Worm (Caenorhabditis elegans) whole organism, L2 larva: ENCODE data around the gene dgn-1.

Source experiments
- C34F6.9 ChIP-seq: fragments of 150-350 bp; optimal IDR thresholded peaks from 2 replicates; lab custom pipeline; 2014; ENCODE audit warnings: missing biosample characterization, missing genetic modification characterization
- F13H6.1 ChIP-seq: sonication (generic microtip); optimal IDR thresholded peaks from 2 replicates; lab custom pipeline; 2016; ENCODE audit warnings: missing genetic modification characterization, missing compliant biosample characterization
- R02D3.7 ChIP-seq: fragments of 150-350 bp; optimal IDR thresholded peaks from 2 replicates; lab custom pipeline; 2014; ENCODE audit warnings: missing biosample characterization, missing genetic modification characterization
- Y55F3AM.14 ChIP-seq: fragments of 200-800 bp; sonication (Bioruptor generic); optimal IDR thresholded peaks from 2 replicates; lab custom pipeline; 2018; ENCODE audit warnings: mild to moderate bottlenecking, missing genetic modification characterization, missing compliant biosample characterization
- aly-2 ChIP-seq: fragments of 150-350 bp; optimal IDR thresholded peaks from 2 replicates; lab custom pipeline; 2014; ENCODE audit warnings: missing biosample characterization, missing genetic modification characterization
- ama-1 ChIP-seq: fragments of 150-350 bp; optimal IDR thresholded peaks from 2 replicates; lab custom pipeline; 2018; ENCODE audit warnings: inconsistent platforms
- blmp-1 ChIP-seq: sonication (generic microtip); optimal IDR thresholded peaks from 2 replicates; lab custom pipeline; 2017; ENCODE audit warnings: missing genetic modification characterization, mild to moderate bottlenecking, missing compliant biosample characterization, antibody characterized with exemption, moderate library complexity; ENCODE audit not compliant: insufficient read depth
- crh-2 ChIP-seq: sonication (generic microtip); optimal IDR thresholded peaks from 2 replicates; lab custom pipeline; 2017; ENCODE audit warnings: missing biosample characterization, missing genetic modification characterization
- dmd-4 ChIP-seq: sonication (generic microtip); optimal IDR thresholded peaks from 2 replicates; lab custom pipeline; 2017; ENCODE audit warnings: missing biosample characterization, missing genetic modification characterization
- egl-27 ChIP-seq: sonication (generic microtip); optimal IDR thresholded peaks from 3 replicates; lab custom pipeline; 2017; ENCODE audit warnings: missing biosample characterization, missing genetic modification reagents, missing genetic modification characterization
- elt-1 ChIP-seq: fragments of 150-350 bp; optimal IDR thresholded peaks from 2 replicates; lab custom pipeline; 2014; ENCODE audit warnings: missing biosample characterization, missing genetic modification characterization
- elt-3 ChIP-seq: sonication (generic microtip); optimal IDR thresholded peaks from 2 replicates; lab custom pipeline; 2017; ENCODE audit warnings: missing biosample characterization, missing genetic modification characterization
- fos-1 ChIP-seq: fragments of 150-350 bp; optimal IDR thresholded peaks from 2 replicates; lab custom pipeline; 2014; ENCODE audit warnings: missing biosample characterization, missing genetic modification characterization
- gmeb-1 ChIP-seq: fragments of 150-350 bp; optimal IDR thresholded peaks from 2 replicates; lab custom pipeline; 2014; ENCODE audit warnings: missing biosample characterization, missing genetic modification characterization
- lin-11 ChIP-seq: fragments of 150-350 bp; sonication (generic microtip); optimal IDR thresholded peaks from 2 replicates; lab custom pipeline; 2014; ENCODE audit warnings: missing biosample characterization, missing genetic modification characterization, inconsistent platforms, mixed read lengths
- lin-13 ChIP-seq: fragments of 150-350 bp; optimal IDR thresholded peaks from 2 replicates; lab custom pipeline; 2014; ENCODE audit warnings: missing biosample characterization, missing genetic modification reagents, missing genetic modification characterization
- mbf-1 ChIP-seq: sonication (generic microtip); optimal IDR thresholded peaks from 2 replicates; lab custom pipeline; 2017; ENCODE audit warnings: missing biosample characterization, missing genetic modification characterization
- nhr-10 ChIP-seq: sonication (generic microtip); optimal IDR thresholded peaks from 2 replicates; lab custom pipeline; 2017; ENCODE audit warnings: missing biosample characterization, missing genetic modification characterization
- nhr-11 ChIP-seq: fragments of 150-350 bp; optimal IDR thresholded peaks from 2 replicates; lab custom pipeline; 2014; ENCODE audit warnings: missing biosample characterization, missing genetic modification characterization
- nhr-12 ChIP-seq: fragments of 150-350 bp; optimal IDR thresholded peaks from 2 replicates; lab custom pipeline; 2014; ENCODE audit warnings: missing biosample characterization, missing genetic modification characterization
- nhr-129 ChIP-seq: fragments of 150-350 bp; optimal IDR thresholded peaks from 2 replicates; lab custom pipeline; 2014; ENCODE audit warnings: missing biosample characterization, missing genetic modification characterization
- nhr-21 ChIP-seq: fragments of 150-350 bp; optimal IDR thresholded peaks from 2 replicates; lab custom pipeline; 2014; ENCODE audit warnings: missing biosample characterization, missing genetic modification characterization
- nhr-6 ChIP-seq: fragments of 150-350 bp; optimal IDR thresholded peaks from 2 replicates; lab custom pipeline; 2014; ENCODE audit warnings: missing biosample characterization, missing genetic modification characterization
- peb-1 ChIP-seq: fragments of 150-350 bp; optimal IDR thresholded peaks from 2 replicates; lab custom pipeline; 2014; ENCODE audit warnings: missing biosample characterization, missing genetic modification characterization
- sem-4 ChIP-seq: fragments of 150-350 bp; optimal IDR thresholded peaks from 2 replicates; lab custom pipeline; 2014; ENCODE audit warnings: missing biosample characterization, missing genetic modification reagents, missing genetic modification characterization
- skn-1 ChIP-seq: sonication (generic microtip); optimal IDR thresholded peaks from 2 replicates; lab custom pipeline; 2017; ENCODE audit warnings: missing biosample characterization, missing genetic modification characterization
- unc-55 ChIP-seq: fragments of 150-350 bp; sonication (generic microtip); optimal IDR thresholded peaks from 3 replicates; lab custom pipeline; 2014; ENCODE audit warnings: missing biosample characterization, missing genetic modification reagents, missing genetic modification characterization
- ztf-11 ChIP-seq: sonication (generic microtip); optimal IDR thresholded peaks from 2 replicates; lab custom pipeline; 2017; ENCODE audit warnings: missing biosample characterization, missing genetic modification characterization
- ztf-4 ChIP-seq: fragments of 150-350 bp; optimal IDR thresholded peaks from 2 replicates; lab custom pipeline; 2014; ENCODE audit warnings: missing biosample characterization, missing genetic modification characterization

dgn-1 gene

DNA sequence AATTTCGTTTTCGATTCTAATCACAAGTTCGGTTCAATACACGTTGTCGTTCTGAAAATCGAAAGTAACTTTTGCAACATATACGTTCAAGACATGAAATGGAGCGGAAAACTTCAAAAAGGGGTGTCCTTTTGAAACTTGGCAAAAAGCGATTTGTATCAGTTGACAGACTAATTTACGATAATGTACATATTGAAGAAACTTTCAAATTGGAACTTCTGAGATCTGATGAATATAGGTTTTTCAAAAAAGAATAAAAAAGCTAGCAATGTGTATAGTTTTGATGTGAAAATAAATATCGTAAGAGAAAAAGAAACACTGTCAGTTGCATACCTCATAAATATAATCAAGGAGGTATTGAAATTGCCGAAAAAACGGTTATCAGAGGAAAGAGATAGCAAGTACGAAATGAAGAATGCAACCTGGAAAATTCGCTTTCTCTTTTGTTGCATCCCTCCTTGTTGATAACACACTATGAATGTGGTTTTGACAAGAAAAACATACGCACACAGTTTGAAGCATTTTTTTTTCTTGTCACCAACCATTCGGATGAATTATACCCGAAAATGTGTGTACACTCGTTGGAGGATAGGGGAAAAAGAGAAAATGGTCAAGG lies at the start of gene dgn-1:
TSS of gene dgn-1 (minus strand) at position 51 of the 616 bp plus-strand sequence.
- TF ChIP-seq egl-27 (tag; lab: Kevin White, UChicago) (no peak), fos-1 (tag; lab: Kevin White, UChicago) (peak; percentile 78)

DNA sequence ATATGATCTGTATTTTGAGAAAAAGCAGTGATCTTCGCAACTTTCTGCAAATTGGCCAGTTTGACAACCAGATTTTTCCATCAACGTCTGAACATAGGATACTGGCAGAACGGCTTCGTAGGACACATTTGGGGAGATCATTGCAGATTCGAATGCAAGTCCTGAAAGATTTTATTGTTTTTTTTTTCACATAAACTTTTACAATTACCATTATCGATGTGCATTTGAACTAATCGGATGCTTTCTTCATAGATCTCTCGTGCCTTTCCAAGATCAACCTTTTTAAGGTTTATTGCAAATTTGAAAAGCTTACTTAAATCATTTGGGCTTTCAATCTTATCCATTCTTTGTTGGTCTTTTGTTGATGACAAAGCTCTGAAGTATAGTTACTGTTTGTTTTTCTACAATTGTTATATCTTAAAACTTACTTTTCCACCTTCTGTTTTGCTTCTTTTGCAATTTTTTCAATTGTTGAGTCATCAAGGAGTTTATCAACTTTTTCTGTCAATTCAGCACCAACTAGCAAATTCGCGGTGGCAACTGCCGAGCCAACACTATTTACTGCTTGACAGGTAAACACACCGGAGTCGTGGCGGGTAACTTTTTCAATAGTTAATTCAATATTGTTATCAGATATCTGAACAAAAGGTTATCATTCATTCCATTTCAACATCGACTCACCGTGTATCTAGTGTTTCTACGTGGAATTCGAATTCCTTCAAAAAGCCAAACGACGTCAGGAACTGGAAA lies 47.8 kb upstream of the dgn-1 start:
- TF ChIP-seq nhr-12 (no peak), dmd-4 (no peak)
- TF ChIP-seq, all 48 proteins: peak for 0

DNA sequence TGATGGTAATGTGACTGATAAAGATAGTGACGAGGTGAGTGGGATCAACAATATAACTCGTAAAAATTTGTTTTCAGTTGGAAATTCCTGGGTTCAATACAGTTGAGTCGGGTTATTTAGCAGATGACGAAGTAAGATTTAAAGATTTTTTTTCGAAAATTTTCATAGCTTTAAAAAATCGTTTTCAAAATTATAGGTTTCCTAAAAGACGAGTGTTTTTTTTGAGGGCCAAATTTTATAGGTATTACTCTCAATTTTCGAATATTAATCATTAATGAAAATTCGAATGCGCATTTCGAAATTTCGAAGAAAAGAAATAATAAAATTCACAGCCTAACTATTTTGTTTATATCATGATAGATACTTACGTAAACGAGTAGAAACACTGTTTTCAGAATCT lies 42.3 kb upstream of the dgn-1 start:
- TF ChIP-seq blmp-1 (tag; lab: Kevin White, UChicago) (no peak), dmd-4 (no peak), F13H6.1 (tag; lab: Kevin White, UChicago) (no peak)

DNA sequence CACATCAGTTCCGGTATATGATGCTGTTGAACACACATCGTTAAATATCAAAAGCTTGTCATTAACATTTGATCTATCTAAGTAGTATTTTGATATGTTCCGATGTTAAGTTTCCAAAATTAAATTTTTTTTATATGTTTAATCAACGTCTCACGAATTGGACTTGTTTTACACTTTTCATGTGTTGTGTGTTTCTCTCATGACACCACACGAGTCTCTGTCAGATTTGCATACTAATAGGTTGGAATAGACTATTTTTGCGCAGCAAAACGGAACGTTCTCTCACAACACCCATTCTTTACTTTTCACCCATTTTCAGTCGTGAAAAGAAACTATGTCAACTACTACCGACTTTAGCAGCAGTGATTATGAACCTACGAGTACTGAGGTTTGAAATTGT lies 41.8 kb upstream of the dgn-1 start, which contains the start of gene K09C8.8:
TSS of gene K09C8.8 (plus strand) at position 301 of the 400 bp plus-strand sequence.
- TF ChIP-seq R02D3.7 (tag; lab: Kevin White, UChicago) (no peak), ztf-11 (tag; lab: Kevin White, UChicago) (no peak), lin-11 (tag; lab: Kevin White, UChicago) (no peak), nhr-129 (tag; lab: Kevin White, UChicago) (no peak), nhr-11 (tag; lab: Kevin White, UChicago) (no peak), nhr-10 (tag; lab: Kevin White, UChicago) (no peak), nhr-12 (no peak), crh-2 (no peak), blmp-1 (tag; lab: Kevin White, UChicago) (no peak), mbf-1 (tag; lab: Kevin White, UChicago) (no peak), aly-2 (no peak), F13H6.1 (tag; lab: Kevin White, UChicago) (no peak), Y55F3AM.14 (GFP tag; lab: Kevin White, UChicago) (no peak), gmeb-1 (tag; lab: Kevin White, UChicago) (no peak)

DNA sequence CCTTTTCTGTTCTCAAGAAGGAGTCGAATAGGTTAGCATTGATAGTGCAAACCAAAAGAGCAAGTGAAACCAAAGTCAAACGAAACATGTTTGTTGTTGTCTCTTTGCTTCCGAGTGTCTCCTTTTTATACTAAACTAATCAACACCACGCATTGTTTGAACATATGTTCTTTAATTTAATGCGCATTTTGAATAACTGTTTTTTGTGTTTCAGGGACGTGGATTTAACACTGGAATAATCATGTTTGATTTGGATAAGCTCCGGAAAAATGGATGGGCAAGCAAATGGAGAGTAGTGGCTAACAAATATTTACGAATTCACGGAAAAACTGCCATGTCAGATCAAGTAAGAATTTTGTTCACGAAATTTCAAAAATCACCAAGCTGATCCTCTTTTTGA lies 38.9 kb upstream of the dgn-1 start, which contains the start of gene K09C8.9:
TSS of gene K09C8.9 (minus strand) at position 101 of the 400 bp plus-strand sequence.
- TF ChIP-seq lin-11 (tag; lab: Kevin White, UChicago) (no peak), gmeb-1 (tag; lab: Kevin White, UChicago) (no peak), unc-55 (GFP tag; lab: Kevin White, UChicago) (no peak)

DNA sequence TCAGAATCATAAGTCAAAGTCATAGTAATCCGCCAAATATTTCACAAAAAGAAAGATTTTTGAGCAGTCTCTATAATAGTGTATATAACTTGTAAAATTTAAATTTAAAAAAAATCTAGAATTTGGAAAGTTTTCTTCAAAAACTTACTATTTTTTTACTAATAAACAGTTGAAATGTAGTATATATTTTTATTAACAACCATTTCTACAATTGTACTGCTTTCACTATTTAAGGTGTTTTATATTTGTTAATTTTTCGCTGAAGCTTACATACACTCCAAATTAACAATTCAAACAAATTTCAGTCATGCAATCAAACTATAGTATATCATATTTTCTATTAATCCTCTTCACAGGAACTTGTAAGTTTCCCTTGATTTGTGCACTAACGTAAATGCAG lies 37.5 kb upstream of the dgn-1 start, which contains the start of gene lge-1:
TSS of gene lge-1 (plus strand) at position 301 of the 400 bp plus-strand sequence.
- TF ChIP-seq nhr-10 (tag; lab: Kevin White, UChicago) = no peak
- TF ChIP-seq sem-4 (tag; lab: Kevin White, UChicago) = no peak
- TF ChIP-seq ztf-4 = no peak
- TF ChIP-seq lin-13 (GFP tag; lab: Kevin White, UChicago) = no peak
- no peak for TF ChIP-seq nhr-6 (tag; lab: Kevin White, UChicago)
- no peak for TF ChIP-seq ama-1 (lab: Kevin White, UChicago)
- no peak for TF ChIP-seq mbf-1 (tag; lab: Kevin White, UChicago)
- no peak for TF ChIP-seq peb-1 (tag; lab: Kevin White, UChicago)
- no peak for TF ChIP-seq skn-1 (tag; lab: Kevin White, UChicago)
- TF ChIP-seq elt-3 (tag; lab: Kevin White, UChicago) = no peak
- no peak for TF ChIP-seq nhr-21 (tag; lab: Kevin White, UChicago)
- no peak for TF ChIP-seq nhr-11 (tag; lab: Kevin White, UChicago)
- no peak for TF ChIP-seq F13H6.1 (tag; lab: Kevin White, UChicago)
- no peak for TF ChIP-seq egl-27 (tag; lab: Kevin White, UChicago)
- TF ChIP-seq elt-1 (tag; lab: Kevin White, UChicago) = no peak
- no peak for TF ChIP-seq C34F6.9 (tag; lab: Kevin White, UChicago)
- TF ChIP-seq nhr-129 (tag; lab: Kevin White, UChicago) = no peak
- no peak for TF ChIP-seq aly-2
